Worm (Caenorhabditis elegans) whole organism, L4/young adult: ENCODE results near the gene T27E4.5.

Experiments
- W03F9.2 ChIP-seq: fragments of 150-350 bp; optimal IDR thresholded peaks from 2 replicates; lab custom pipeline; 2014; ENCODE audit warnings: missing biosample characterization, missing genetic modification characterization
- dao-5 ChIP-seq: sonication (generic microtip); optimal IDR thresholded peaks from 2 replicates; lab custom pipeline; 2016; ENCODE audit warnings: missing genotype, missing genetic modification characterization, moderate library complexity, missing compliant biosample characterization
- him-1 ChIP-seq: sonication (generic microtip); optimal IDR thresholded peaks from 2 replicates; lab custom pipeline; 2016; ENCODE audit warnings: missing genotype, missing genetic modification reagents, missing genetic modification characterization, missing compliant biosample characterization

DNA sequence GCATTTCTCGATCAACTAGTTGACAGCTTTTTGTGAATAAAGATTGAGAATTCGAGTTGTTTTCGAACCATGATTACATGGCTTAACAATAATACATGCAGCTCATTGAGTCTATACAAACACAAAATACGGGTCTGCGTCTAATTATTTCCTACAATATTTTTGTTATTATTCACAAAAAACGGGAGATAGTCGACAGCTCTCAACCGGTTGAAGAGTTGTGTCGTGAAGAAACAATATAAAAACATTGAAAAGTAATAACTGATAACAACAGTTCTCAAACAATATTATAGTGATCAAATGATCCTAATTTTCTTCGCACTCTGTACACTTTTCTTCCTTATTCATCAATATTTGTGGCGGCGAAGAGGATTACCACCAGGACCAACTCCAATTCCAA is 28.6 kb downstream of the T27E4.5 start, which contains the start of gene cyp-33B1:
- TF ChIP-seq him-1 (tag; lab: Kevin White, UChicago) (no peak), dao-5 (tag; lab: Kevin White, UChicago) (no peak), W03F9.2 (tag; lab: Kevin White, UChicago) (no peak)
